Worm (Caenorhabditis elegans) whole organism, mixed stage, embryonic: ENCODE data around the gene fmo-4.

Source experiments
- ces-1 ChIP-seq: fragments of 150-350 bp; optimal IDR thresholded peaks from 2 replicates; lab custom pipeline; 2014; ENCODE audit warnings: missing biosample characterization, missing genetic modification reagents, missing genetic modification characterization
- elt-1 ChIP-seq: sonication (generic microtip); optimal IDR thresholded peaks from 2 replicates; lab custom pipeline; 2017; ENCODE audit warnings: missing genetic modification characterization, mild to moderate bottlenecking, missing compliant biosample characterization, antibody characterized with exemption, moderate library complexity, borderline replicate concordance; ENCODE audit not compliant: insufficient read depth

DNA sequence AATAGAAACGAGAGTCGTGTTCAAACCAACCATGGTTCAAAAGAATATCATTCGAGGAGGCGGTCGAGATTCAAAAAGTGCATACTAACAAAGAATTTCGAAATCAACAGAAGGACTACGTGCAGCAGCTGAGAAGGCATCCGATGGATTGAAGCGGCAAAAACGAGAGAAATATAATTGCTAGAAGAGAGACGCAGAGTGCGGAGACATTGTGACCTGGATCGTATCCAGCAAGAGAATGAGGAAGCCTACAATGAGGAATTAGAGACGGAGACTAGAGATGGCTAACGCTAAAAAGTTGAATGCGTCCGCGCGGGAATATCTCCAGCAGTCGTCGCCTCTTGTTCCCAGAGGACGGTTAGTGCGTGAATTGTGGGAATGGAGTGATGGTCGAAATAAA lies 3.3 kb upstream of the fmo-4 start:
- no peak for TF ChIP-seq elt-1
- TF ChIP-seq ces-1 (GFP tag; lab: Kevin White, UChicago), result no peak
